Worm (Caenorhabditis elegans) whole organism, late embryonic: ENCODE results near the gene T09A12.1.

Experiments
- C08G9.2 ChIP-seq: sonication (generic microtip); optimal IDR thresholded peaks from 2 replicates; lab custom pipeline; 2016; ENCODE audit warnings: mild to moderate bottlenecking, missing genetic modification characterization, moderate library complexity, missing compliant biosample characterization
- C38D4.7 ChIP-seq: fragments of 200-800 bp; sonication (Bioruptor generic); optimal IDR thresholded peaks from 2 replicates; lab custom pipeline; 2018; ENCODE audit warnings: mild to moderate bottlenecking, missing genetic modification characterization, moderate library complexity, missing compliant biosample characterization
- K09A11.1 ChIP-seq: sonication (generic microtip); optimal IDR thresholded peaks from 2 replicates; lab custom pipeline; 2017; ENCODE audit warnings: antibody characterized with exemption, mild to moderate bottlenecking, missing genetic modification characterization, missing compliant biosample characterization; ENCODE audit not compliant: insufficient read depth
- T23F11.4 ChIP-seq: fragments of 200-800 bp; sonication (Bioruptor generic); optimal IDR thresholded peaks from 2 replicates; lab custom pipeline; 2018; ENCODE audit warnings: mild to moderate bottlenecking, missing genetic modification characterization, missing compliant biosample characterization
- ahr-1 ChIP-seq: sonication (generic microtip); optimal IDR thresholded peaks from 2 replicates; lab custom pipeline; 2016; ENCODE audit warnings: missing genetic modification characterization, missing compliant biosample characterization
- ama-1 ChIP-seq: fragments of 150-350 bp; optimal IDR thresholded peaks from 2 replicates; lab custom pipeline; 2014
- ceh-2 ChIP-seq: sonication (generic microtip); optimal IDR thresholded peaks from 2 replicates; lab custom pipeline; 2016; ENCODE audit warnings: missing genotype, missing genetic modification characterization, missing compliant biosample characterization
- ceh-30 ChIP-seq: fragments of 150-350 bp; optimal IDR thresholded peaks from 2 replicates; lab custom pipeline; 2014; ENCODE audit warnings: missing biosample characterization, missing genetic modification characterization
- ceh-31 ChIP-seq: sonication (generic microtip); optimal IDR thresholded peaks from 2 replicates; lab custom pipeline; 2016; ENCODE audit warnings: missing genetic modification characterization, missing compliant biosample characterization
- ceh-34 ChIP-seq: sonication (generic microtip); optimal IDR thresholded peaks from 2 replicates; lab custom pipeline; 2016; ENCODE audit warnings: mild to moderate bottlenecking, missing genetic modification characterization, missing compliant biosample characterization
- ceh-45 ChIP-seq: fragments of 200-800 bp; sonication (Bioruptor generic); IDR thresholded peaks from 2 replicates; pipeline ENCODE4 v1.3.6; 2022; ENCODE audit warnings: missing genetic modification reagents, missing genetic modification characterization, missing compliant biosample characterization
- ceh-48 ChIP-seq: sonication (generic microtip); optimal IDR thresholded peaks from 2 replicates; lab custom pipeline; 2016; ENCODE audit warnings: missing genetic modification characterization, inconsistent platforms, missing compliant biosample characterization
- che-1 ChIP-seq: sonication (generic microtip); optimal IDR thresholded peaks from 2 replicates; lab custom pipeline; 2016; ENCODE audit warnings: mild to moderate bottlenecking, missing genetic modification characterization, missing compliant biosample characterization
- elt-4 ChIP-seq: sonication (generic microtip); optimal IDR thresholded peaks from 2 replicates; lab custom pipeline; 2016; ENCODE audit warnings: missing genetic modification characterization, missing compliant biosample characterization
- eyg-1 ChIP-seq: sonication (generic microtip); optimal IDR thresholded peaks from 2 replicates; lab custom pipeline; 2016; ENCODE audit warnings: missing genotype, missing genetic modification characterization, missing compliant biosample characterization
- fax-1 ChIP-seq: sonication (generic microtip); optimal IDR thresholded peaks from 2 replicates; lab custom pipeline; 2016; ENCODE audit warnings: missing genotype, missing genetic modification characterization, missing compliant biosample characterization
- fkh-10 ChIP-seq: fragments of 150-350 bp; optimal IDR thresholded peaks from 2 replicates; lab custom pipeline; 2014; ENCODE audit warnings: missing biosample characterization, missing genetic modification reagents, missing genetic modification characterization
- hlh-13 ChIP-seq: fragments of 200-800 bp; sonication (Bioruptor generic); optimal IDR thresholded peaks from 2 replicates; lab custom pipeline; 2018; ENCODE audit warnings: mild to moderate bottlenecking, missing genetic modification characterization, missing compliant biosample characterization
- hlh-8 ChIP-seq: sonication (generic microtip); optimal IDR thresholded peaks from 2 replicates; lab custom pipeline; 2016; ENCODE audit warnings: missing genotype, missing genetic modification characterization, missing compliant biosample characterization
- lim-6 ChIP-seq: sonication (generic microtip); optimal IDR thresholded peaks from 2 replicates; lab custom pipeline; 2016; ENCODE audit warnings: missing genetic modification characterization, missing compliant biosample characterization
- lin-11 ChIP-seq: fragments of 200-800 bp; sonication (Bioruptor generic); optimal IDR thresholded peaks from 2 replicates; lab custom pipeline; 2018; ENCODE audit warnings: mild to moderate bottlenecking, missing genetic modification characterization, missing compliant biosample characterization
- madf-2 ChIP-seq: sonication (generic microtip); optimal IDR thresholded peaks from 2 replicates; lab custom pipeline; 2017; ENCODE audit warnings: missing genetic modification characterization, missing compliant biosample characterization
- nfya-1 ChIP-seq: sonication (generic microtip); optimal IDR thresholded peaks from 2 replicates; lab custom pipeline; 2017; ENCODE audit warnings: missing genetic modification characterization, mild to moderate bottlenecking, missing compliant biosample characterization, antibody characterized with exemption, moderate library complexity
- nhr-11 ChIP-seq: fragments of 150-350 bp; optimal IDR thresholded peaks from 2 replicates; lab custom pipeline; 2014; ENCODE audit warnings: missing biosample characterization, missing genetic modification characterization
- ref-2 ChIP-seq: sonication (generic microtip); optimal IDR thresholded peaks from 2 replicates; lab custom pipeline; 2016; ENCODE audit warnings: missing genetic modification characterization, missing compliant biosample characterization
- sox-2 ChIP-seq: fragments of 200-800 bp; sonication (Bioruptor generic); IDR thresholded peaks from 2 replicates; pipeline ENCODE4 v1.3.6; 2022; ENCODE audit warnings: missing genetic modification reagents, missing genetic modification characterization, missing compliant biosample characterization
- syd-9 ChIP-seq: sonication (generic microtip); optimal IDR thresholded peaks from 2 replicates; lab custom pipeline; 2016; ENCODE audit warnings: mild to moderate bottlenecking, missing genetic modification characterization, moderate library complexity, missing compliant biosample characterization
- tbx-2 ChIP-seq: sonication (generic microtip); optimal IDR thresholded peaks from 2 replicates; lab custom pipeline; 2016; ENCODE audit warnings: missing genetic modification characterization, missing compliant biosample characterization
- tbx-7 ChIP-seq: sonication (generic microtip); optimal IDR thresholded peaks from 2 replicates; lab custom pipeline; 2016; ENCODE audit warnings: missing genotype, missing genetic modification characterization, missing compliant biosample characterization
- unc-42 ChIP-seq: sonication (generic microtip); optimal IDR thresholded peaks from 2 replicates; lab custom pipeline; 2016; ENCODE audit warnings: missing genotype, missing genetic modification characterization, missing compliant biosample characterization
- unc-86 ChIP-seq: sonication (generic microtip); optimal IDR thresholded peaks from 2 replicates; lab custom pipeline; 2016; ENCODE audit warnings: missing genetic modification characterization, missing compliant biosample characterization
- ztf-16 ChIP-seq: sonication (generic microtip); optimal IDR thresholded peaks from 2 replicates; lab custom pipeline; 2017; ENCODE audit warnings: missing genetic modification characterization, missing compliant biosample characterization

T09A12.1 gene

DNA sequence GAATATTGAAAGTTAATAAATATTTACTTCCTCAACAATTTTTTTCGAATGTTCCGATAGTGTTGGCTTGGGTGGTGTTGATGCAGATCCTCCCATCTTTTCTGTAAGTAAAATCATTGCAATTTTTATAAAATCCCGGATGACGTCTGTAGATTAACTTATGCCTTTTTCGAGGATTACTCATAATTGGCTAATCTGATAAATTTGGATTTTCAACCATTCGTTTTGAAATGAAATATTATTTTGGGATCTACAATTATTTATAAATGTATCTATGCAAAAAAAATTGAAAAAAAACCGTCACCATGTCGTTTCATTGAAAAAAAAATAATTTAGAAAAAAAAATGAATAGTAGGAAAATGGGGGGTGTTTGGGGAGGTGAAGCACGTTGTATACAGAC is 43.1 kb upstream of the T09A12.1 start, which contains the start of gene glrx-22:
Gene glrx-22 (minus strand): TSS at position 101 of the 400 bp plus-strand sequence.
- TF ChIP-seq fkh-10 (GFP tag; lab: Kevin White, UChicago) (no peak), ceh-30 (no peak), unc-42 (no peak), unc-86 (tag; lab: Kevin White, UChicago) (no peak), T23F11.4 (GFP tag; lab: Kevin White, UChicago) (no peak), ceh-2 (no peak), elt-4 (tag; lab: Kevin White, UChicago) (no peak), C38D4.7 (no peak), nhr-11 (tag; lab: Kevin White, UChicago) (no peak)

DNA sequence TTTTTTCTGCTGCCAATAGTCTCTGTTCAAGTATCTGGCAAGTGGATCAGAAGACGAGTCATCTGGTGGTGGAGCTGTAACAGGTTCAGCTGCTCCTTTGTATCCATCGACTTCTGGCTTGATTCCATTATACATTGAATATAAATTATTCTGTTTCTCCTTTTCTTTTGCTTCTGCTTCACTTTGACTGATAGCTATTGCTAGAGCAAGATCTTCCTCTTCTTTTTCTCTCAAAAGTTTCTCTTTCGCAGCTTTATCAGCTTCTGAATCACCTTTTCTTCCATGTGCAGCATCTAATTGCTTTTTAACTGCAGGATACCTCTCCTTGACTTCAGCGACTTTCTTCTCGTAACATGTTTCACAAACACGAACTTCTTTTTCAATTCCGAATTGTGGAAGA is 40.7 kb upstream of the T09A12.1 start:
- no peak for TF ChIP-seq tbx-2 (tag; lab: Kevin White, UChicago)
- no peak for TF ChIP-seq ceh-2
- no peak for TF ChIP-seq eyg-1 (tag; lab: Kevin White, UChicago)
- TF ChIP-seq T23F11.4 (GFP tag; lab: Kevin White, UChicago): no peak
- TF ChIP-seq ceh-48 (tag; lab: Kevin White, UChicago): no peak
- TF ChIP-seq ref-2 (tag; lab: Kevin White, UChicago): no peak
- TF ChIP-seq ceh-30: no peak
- no peak for TF ChIP-seq lim-6 (tag; lab: Kevin White, UChicago)
- TF ChIP-seq sox-2: no peak
- no peak for TF ChIP-seq ceh-34 (tag; lab: Kevin White, UChicago)
- no peak for TF ChIP-seq C08G9.2 (tag; lab: Kevin White, UChicago)
- TF ChIP-seq lin-11 (tag; lab: Kevin White, UChicago): no peak
- TF ChIP-seq tbx-7 (tag; lab: Kevin White, UChicago): no peak
- TF ChIP-seq, all 69 proteins: peak for 0

DNA sequence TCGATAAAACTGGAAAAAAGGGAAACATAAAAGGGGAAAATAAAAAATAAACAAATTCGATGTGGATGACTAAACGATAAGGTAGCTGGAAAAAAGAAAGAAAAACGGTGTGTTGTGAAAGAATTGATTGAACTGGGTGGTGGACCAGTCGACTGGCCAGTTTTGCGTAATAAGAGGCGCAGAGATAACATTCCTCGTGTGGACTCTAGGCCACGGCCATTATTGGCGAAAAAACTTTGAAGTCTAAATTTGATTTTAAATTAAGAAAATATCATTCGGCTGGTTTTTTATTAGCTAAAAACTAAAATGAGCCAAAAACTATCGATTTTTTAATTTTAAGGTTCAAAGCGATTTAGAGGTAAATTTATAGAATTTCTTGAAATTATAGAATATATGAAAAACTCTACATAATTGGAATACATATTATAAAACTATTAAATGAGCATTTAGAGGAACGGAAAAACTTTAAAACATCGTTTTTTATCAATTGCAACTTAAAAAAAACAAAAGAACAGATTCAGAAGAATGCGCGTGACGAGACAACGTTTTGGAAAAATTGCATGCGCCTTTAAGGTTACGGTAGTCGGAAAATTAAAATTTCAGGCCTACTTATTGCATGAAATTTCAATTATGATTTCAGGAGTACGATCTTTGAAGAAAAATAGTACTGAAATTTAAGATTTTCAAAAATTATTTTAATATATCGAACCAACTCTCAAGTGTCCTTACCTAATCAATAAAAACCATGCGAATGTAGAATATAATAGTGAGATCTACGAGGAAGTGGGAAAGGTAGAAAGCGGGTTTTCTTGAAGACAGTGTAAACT is 38.7 kb upstream of the T09A12.1 start, which contains the start of gene hgrs-1:
Gene hgrs-1 (minus strand): TSS at position 777 of the 827 bp plus-strand sequence.
- TF ChIP-seq ama-1 (lab: Kevin White, UChicago): no peak
- peak; percentile 29 for TF ChIP-seq nfya-1 (tag; lab: Kevin White, UChicago)
- TF ChIP-seq hlh-13 (GFP tag; lab: Kevin White, UChicago): no peak
- peak; percentile 25 for TF ChIP-seq ceh-31 (tag; lab: Kevin White, UChicago)
- no peak for TF ChIP-seq K09A11.1 (tag; lab: Kevin White, UChicago)

DNA sequence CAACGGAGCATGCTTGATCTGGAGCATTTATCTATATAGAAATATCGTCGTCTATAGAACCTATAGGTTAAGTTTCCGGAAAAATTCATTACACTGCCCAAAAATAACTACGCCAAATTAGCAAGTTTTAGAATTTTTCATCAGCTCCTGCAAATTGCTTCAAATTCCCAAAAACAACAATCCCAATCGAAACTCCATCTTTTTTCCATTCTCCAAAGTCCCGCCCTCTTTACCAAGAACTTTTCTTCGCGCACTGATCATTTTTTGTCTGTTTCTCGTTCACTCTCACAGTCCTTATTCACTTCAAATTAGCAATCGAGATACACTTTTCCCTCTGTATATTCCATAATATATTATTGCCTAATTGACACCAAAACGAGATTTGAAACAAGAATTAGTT is 37.9 kb upstream of the T09A12.1 start, which contains the start of gene svh-1:
Gene svh-1 (plus strand): TSS at position 301 of the 400 bp plus-strand sequence.
- no peak for TF ChIP-seq hlh-13 (GFP tag; lab: Kevin White, UChicago)
- TF ChIP-seq ref-2 (tag; lab: Kevin White, UChicago): no peak
- TF ChIP-seq ceh-48 (tag; lab: Kevin White, UChicago): no peak
- no peak for TF ChIP-seq hlh-8 (tag; lab: Kevin White, UChicago)
- no peak for TF ChIP-seq che-1 (tag; lab: Kevin White, UChicago)
- no peak for TF ChIP-seq elt-4 (tag; lab: Kevin White, UChicago)
- no peak for TF ChIP-seq ztf-16
- TF ChIP-seq fax-1 (tag; lab: Kevin White, UChicago): no peak
- no peak for TF ChIP-seq tbx-2 (tag; lab: Kevin White, UChicago)
- TF ChIP-seq ceh-45 (GFP tag; lab: Robert Waterston, UW): no peak

DNA sequence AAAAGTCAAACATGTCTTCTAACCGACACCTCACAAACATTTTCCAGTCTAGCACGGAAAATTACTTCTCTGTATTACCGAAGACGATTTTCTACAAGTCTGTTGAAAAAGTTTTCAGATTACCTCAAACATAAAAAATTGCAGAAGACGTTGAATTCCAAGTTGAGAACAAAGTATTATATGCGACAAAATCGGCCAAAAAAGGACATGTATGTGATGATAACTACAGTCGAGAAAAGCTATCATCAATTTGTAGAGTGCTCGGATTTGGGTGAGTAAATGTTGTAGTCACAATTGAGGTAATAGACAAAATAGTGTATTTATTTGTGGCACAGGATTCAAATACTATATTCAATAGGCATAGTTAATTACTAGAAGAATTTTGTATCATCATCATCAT is 35.4 kb upstream of the T09A12.1 start:
- TF ChIP-seq ahr-1 (no peak), K09A11.1 (tag; lab: Kevin White, UChicago) (no peak), ceh-34 (tag; lab: Kevin White, UChicago) (no peak), madf-2 (tag; lab: Kevin White, UChicago) (no peak), nhr-11 (tag; lab: Kevin White, UChicago) (no peak), lim-6 (tag; lab: Kevin White, UChicago) (no peak), unc-42 (no peak), ceh-30 (no peak), syd-9 (tag; lab: Kevin White, UChicago) (no peak), ceh-2 (no peak), nfya-1 (tag; lab: Kevin White, UChicago) (no peak)
